Worm (Caenorhabditis elegans) whole organism, late embryonic: Measurements from ENCODE around the gene idi-1.
A peak's percentile ranks its signal among the peaks of the same experiment; 100 is the strongest.

Source experiments
- C38D4.7 ChIP-seq: fragments of 200-800 bp; sonication (Bioruptor generic); optimal IDR thresholded peaks from 2 replicates; lab custom pipeline; 2018; ENCODE audit warnings: mild to moderate bottlenecking, missing genetic modification characterization, moderate library complexity, missing compliant biosample characterization
- K09A11.1 ChIP-seq: sonication (generic microtip); optimal IDR thresholded peaks from 2 replicates; lab custom pipeline; 2017; ENCODE audit warnings: antibody characterized with exemption, mild to moderate bottlenecking, missing genetic modification characterization, missing compliant biosample characterization; ENCODE audit not compliant: insufficient read depth
- T23F11.4 ChIP-seq: fragments of 200-800 bp; sonication (Bioruptor generic); optimal IDR thresholded peaks from 2 replicates; lab custom pipeline; 2018; ENCODE audit warnings: mild to moderate bottlenecking, missing genetic modification characterization, missing compliant biosample characterization
- Y22D7AL.16 ChIP-seq: sonication (generic microtip); optimal IDR thresholded peaks from 2 replicates; lab custom pipeline; 2016; ENCODE audit warnings: missing genetic modification characterization, missing compliant biosample characterization
- ahr-1 ChIP-seq: sonication (generic microtip); optimal IDR thresholded peaks from 2 replicates; lab custom pipeline; 2016; ENCODE audit warnings: missing genetic modification characterization, missing compliant biosample characterization
- ama-1 ChIP-seq: fragments of 150-350 bp; optimal IDR thresholded peaks from 2 replicates; lab custom pipeline; 2014
- ceh-22 ChIP-seq: sonication (generic microtip); optimal IDR thresholded peaks from 2 replicates; lab custom pipeline; 2017; ENCODE audit warnings: missing biosample characterization, missing genetic modification characterization
- ceh-24 ChIP-seq: sonication (generic microtip); optimal IDR thresholded peaks from 2 replicates; lab custom pipeline; 2016; ENCODE audit warnings: mild to moderate bottlenecking, missing genetic modification characterization, missing compliant biosample characterization
- ceh-30 ChIP-seq: fragments of 150-350 bp; optimal IDR thresholded peaks from 2 replicates; lab custom pipeline; 2014; ENCODE audit warnings: missing biosample characterization, missing genetic modification characterization
- ceh-31 ChIP-seq: sonication (generic microtip); optimal IDR thresholded peaks from 2 replicates; lab custom pipeline; 2016; ENCODE audit warnings: missing genetic modification characterization, missing compliant biosample characterization
- ceh-45 ChIP-seq: fragments of 200-800 bp; sonication (Bioruptor generic); IDR thresholded peaks from 2 replicates; pipeline ENCODE4 v1.3.6; 2022; ENCODE audit warnings: missing genetic modification reagents, missing genetic modification characterization, missing compliant biosample characterization
- ceh-6 ChIP-seq: fragments of 200-800 bp; sonication (Bioruptor generic); optimal IDR thresholded peaks from 2 replicates; lab custom pipeline; 2018; ENCODE audit warnings: mild to moderate bottlenecking, missing genetic modification characterization, missing compliant biosample characterization
- che-1 ChIP-seq: sonication (generic microtip); optimal IDR thresholded peaks from 2 replicates; lab custom pipeline; 2016; ENCODE audit warnings: mild to moderate bottlenecking, missing genetic modification characterization, missing compliant biosample characterization
- dmd-4 ChIP-seq: sonication (generic microtip); optimal IDR thresholded peaks from 2 replicates; lab custom pipeline; 2016; ENCODE audit warnings: borderline replicate concordance, missing genetic modification characterization, missing compliant biosample characterization
- ets-4 ChIP-seq: sonication (generic microtip); optimal IDR thresholded peaks from 2 replicates; lab custom pipeline; 2016; ENCODE audit warnings: missing genetic modification characterization, missing compliant biosample characterization
- fax-1 ChIP-seq: sonication (generic microtip); optimal IDR thresholded peaks from 2 replicates; lab custom pipeline; 2016; ENCODE audit warnings: missing genotype, missing genetic modification characterization, missing compliant biosample characterization
- fkh-6 ChIP-seq: sonication (generic microtip); optimal IDR thresholded peaks from 2 replicates; lab custom pipeline; 2016; ENCODE audit warnings: missing genetic modification characterization, missing compliant biosample characterization
- gmeb-2 ChIP-seq: sonication (generic microtip); optimal IDR thresholded peaks from 2 replicates; lab custom pipeline; 2016; ENCODE audit warnings: missing genetic modification characterization, inconsistent platforms, missing compliant biosample characterization
- hlh-15 ChIP-seq: sonication (generic microtip); optimal IDR thresholded peaks from 2 replicates; lab custom pipeline; 2016; ENCODE audit warnings: missing genetic modification characterization, missing compliant biosample characterization
- hlh-6 ChIP-seq: sonication (generic microtip); optimal IDR thresholded peaks from 2 replicates; lab custom pipeline; 2016; ENCODE audit warnings: missing genotype, missing genetic modification characterization, missing compliant biosample characterization
- lim-6 ChIP-seq: sonication (generic microtip); optimal IDR thresholded peaks from 2 replicates; lab custom pipeline; 2016; ENCODE audit warnings: missing genetic modification characterization, missing compliant biosample characterization
- lin-11 ChIP-seq: fragments of 200-800 bp; sonication (Bioruptor generic); optimal IDR thresholded peaks from 2 replicates; lab custom pipeline; 2018; ENCODE audit warnings: mild to moderate bottlenecking, missing genetic modification characterization, missing compliant biosample characterization
- madf-2 ChIP-seq: sonication (generic microtip); optimal IDR thresholded peaks from 2 replicates; lab custom pipeline; 2017; ENCODE audit warnings: missing genetic modification characterization, missing compliant biosample characterization
- mec-3 ChIP-seq: sonication (generic microtip); optimal IDR thresholded peaks from 2 replicates; lab custom pipeline; 2016; ENCODE audit warnings: borderline replicate concordance, missing genetic modification characterization, missing compliant biosample characterization
- nfya-1 ChIP-seq: sonication (generic microtip); optimal IDR thresholded peaks from 2 replicates; lab custom pipeline; 2017; ENCODE audit warnings: missing genetic modification characterization, mild to moderate bottlenecking, missing compliant biosample characterization, antibody characterized with exemption, moderate library complexity
- nhr-232 ChIP-seq: sonication (generic microtip); optimal IDR thresholded peaks from 2 replicates; lab custom pipeline; 2016; ENCODE audit warnings: missing genetic modification characterization, missing compliant biosample characterization
- npax-4 ChIP-seq: sonication (generic microtip); optimal IDR thresholded peaks from 2 replicates; lab custom pipeline; 2016; ENCODE audit warnings: missing genetic modification characterization, missing compliant biosample characterization
- pag-3 ChIP-seq: sonication (generic microtip); optimal IDR thresholded peaks from 2 replicates; lab custom pipeline; 2016; ENCODE audit warnings: missing compliant biosample characterization, missing genetic modification characterization, borderline replicate concordance
- pat-9 ChIP-seq: fragments of 200-800 bp; sonication (Bioruptor generic); optimal IDR thresholded peaks from 2 replicates; lab custom pipeline; 2018; ENCODE audit warnings: mild to moderate bottlenecking, missing genetic modification characterization, moderate library complexity, missing compliant biosample characterization
- pax-1 ChIP-seq: fragments of 150-350 bp; optimal IDR thresholded peaks from 2 replicates; lab custom pipeline; 2014; ENCODE audit warnings: missing biosample characterization, missing genetic modification characterization
- pha-2 ChIP-seq: sonication (generic microtip); optimal IDR thresholded peaks from 2 replicates; lab custom pipeline; 2017; ENCODE audit warnings: mild to moderate bottlenecking, missing genetic modification characterization, missing compliant biosample characterization
- pros-1 ChIP-seq: fragments of 150-350 bp; optimal IDR thresholded peaks from 2 replicates; lab custom pipeline; 2014; ENCODE audit warnings: missing biosample characterization, missing genetic modification reagents, missing genetic modification characterization
- ref-2 ChIP-seq: sonication (generic microtip); optimal IDR thresholded peaks from 2 replicates; lab custom pipeline; 2016; ENCODE audit warnings: missing genetic modification characterization, missing compliant biosample characterization
- tbx-2 ChIP-seq: sonication (generic microtip); optimal IDR thresholded peaks from 2 replicates; lab custom pipeline; 2016; ENCODE audit warnings: missing genetic modification characterization, missing compliant biosample characterization
- tbx-7 ChIP-seq: sonication (generic microtip); optimal IDR thresholded peaks from 2 replicates; lab custom pipeline; 2016; ENCODE audit warnings: missing genotype, missing genetic modification characterization, missing compliant biosample characterization
- ttx-3 ChIP-seq: sonication (generic microtip); optimal IDR thresholded peaks from 2 replicates; lab custom pipeline; 2016; ENCODE audit warnings: missing genetic modification reagents, missing genetic modification characterization, missing compliant biosample characterization
- unc-3 ChIP-seq, 2 experiments: fragments of 200-800 bp in 1 of 2; sonication (Bioruptor generic) in 1 of 2; sonication (generic microtip) in 1 of 2; conservative IDR thresholded peaks in 1 of 2; optimal IDR thresholded peaks in 1 of 2; 2 replicates each; pipeline versions ENCODE4 v1.3.6 to Lab custom; 2016 to 2022; ENCODE audit warnings: missing compliant biosample characterization in 2 of 2, missing genetic modification characterization in 2 of 2, missing genetic modification reagents in 1 of 2
- unc-42 ChIP-seq: sonication (generic microtip); optimal IDR thresholded peaks from 2 replicates; lab custom pipeline; 2016; ENCODE audit warnings: missing genotype, missing genetic modification characterization, missing compliant biosample characterization
- unc-86 ChIP-seq: sonication (generic microtip); optimal IDR thresholded peaks from 2 replicates; lab custom pipeline; 2016; ENCODE audit warnings: missing genetic modification characterization, missing compliant biosample characterization
- zip-5 ChIP-seq: sonication (generic microtip); optimal IDR thresholded peaks from 2 replicates; lab custom pipeline; 2016; ENCODE audit warnings: missing genetic modification characterization, missing compliant biosample characterization

idi-1 gene

DNA sequence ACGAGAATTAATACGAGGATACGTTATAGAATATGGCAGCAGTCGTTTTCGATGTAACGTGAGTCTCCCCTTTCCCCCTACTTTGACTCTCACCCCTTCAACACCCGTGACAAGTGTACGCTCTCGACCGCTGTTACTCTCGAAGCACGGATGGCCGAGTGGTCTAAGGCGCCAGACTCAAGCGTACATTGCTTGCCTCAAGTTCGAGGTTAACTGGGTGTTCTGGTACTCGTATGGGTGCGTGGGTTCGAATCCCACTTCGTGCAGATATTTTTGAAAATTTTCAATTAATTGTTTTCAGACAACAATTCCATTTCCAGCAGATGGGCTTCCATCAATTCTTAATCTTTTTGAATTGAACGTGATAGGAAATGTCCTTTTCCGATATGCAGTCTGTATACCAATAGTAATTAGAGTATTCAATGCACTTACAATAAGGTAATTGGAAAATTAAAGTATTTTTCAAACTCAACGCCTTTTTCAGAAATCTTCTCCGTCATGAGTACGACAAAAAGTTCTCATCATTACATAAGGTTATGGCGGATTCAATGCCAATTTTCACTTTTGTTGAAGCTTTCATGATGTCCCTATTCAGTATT is 18.1 kb downstream of the idi-1 start (continued):
- no peak; the same call in 1 of the 2 replicates for TF ChIP-seq unc-3 (GFP tag; conservative IDR thresholded peaks at IDR 0.05; lab: Robert Waterston, UW)
- TF ChIP-seq unc-3 (tag; optimal IDR thresholded peaks at IDR 0.05; lab: Kevin White, UChicago), result peak; percentile 59
- peak; percentile 32 for TF ChIP-seq tbx-7 (tag; lab: Kevin White, UChicago)
- no peak for TF ChIP-seq mec-3 (tag; lab: Kevin White, UChicago)
- TF ChIP-seq pha-2, result peak; percentile 43
- TF ChIP-seq unc-86 (tag; lab: Kevin White, UChicago), result peak; percentile 33
- TF ChIP-seq lim-6 (tag; lab: Kevin White, UChicago), result no peak
- TF ChIP-seq pag-3 (tag; lab: Kevin White, UChicago), result no peak
- TF ChIP-seq ceh-45 (GFP tag; lab: Robert Waterston, UW), result peak; percentile 53; the same call in 1 of the 2 replicates
- peak; percentile 58 for TF ChIP-seq zip-5 (tag; lab: Kevin White, UChicago)
- TF ChIP-seq pax-1 (tag; lab: Kevin White, UChicago), result no peak
- peak; percentile 78 for TF ChIP-seq fkh-6 (tag; lab: Kevin White, UChicago)
- peak; percentile 88 for TF ChIP-seq hlh-6 (tag; lab: Kevin White, UChicago)
- peak; percentile 30 for TF ChIP-seq Y22D7AL.16
- TF ChIP-seq tbx-2 (tag; lab: Kevin White, UChicago), result peak; percentile 72
- TF ChIP-seq ceh-22 (tag; lab: Kevin White, UChicago), result no peak
- peak; percentile 88 for TF ChIP-seq ref-2 (tag; lab: Kevin White, UChicago)
- peak; percentile 62 for TF ChIP-seq nfya-1
- peak; percentile 43 for TF ChIP-seq K09A11.1 (tag; lab: Kevin White, UChicago)
- TF ChIP-seq nhr-232 (tag; lab: Kevin White, UChicago), result peak; percentile 78
- peak; percentile 52 for TF ChIP-seq ceh-31 (tag; lab: Kevin White, UChicago)
- peak; percentile 81 for TF ChIP-seq ceh-6 (GFP tag; lab: Kevin White, UChicago)
- TF ChIP-seq ama-1 (lab: Kevin White, UChicago), result no peak
- TF ChIP-seq gmeb-2 (tag; lab: Kevin White, UChicago), result peak; percentile 76
- peak; percentile 75 for TF ChIP-seq madf-2 (tag; lab: Kevin White, UChicago)
- TF ChIP-seq ets-4 (tag; lab: Kevin White, UChicago), result no peak
- peak; percentile 44 for TF ChIP-seq ahr-1 (tag; lab: Kevin White, UChicago)
- TF ChIP-seq T23F11.4, result peak; percentile 60
- peak; percentile 69 for TF ChIP-seq fax-1 (tag; lab: Kevin White, UChicago)
- TF ChIP-seq C38D4.7 (GFP tag; lab: Kevin White, UChicago), result peak; percentile 72
- TF ChIP-seq ceh-24 (tag; lab: Kevin White, UChicago), result peak; percentile 17
- TF ChIP-seq pros-1, result no peak
- peak; percentile 66 for TF ChIP-seq ttx-3 (tag; lab: Kevin White, UChicago)

- no peak for TF ChIP-seq hlh-6 (tag; lab: Kevin White, UChicago)
- TF ChIP-seq ceh-22 (tag; lab: Kevin White, UChicago), result no peak
- no peak for TF ChIP-seq npax-4 (tag; lab: Kevin White, UChicago)
- no peak for TF ChIP-seq unc-42 (tag; lab: Kevin White, UChicago)
- no peak for TF ChIP-seq ceh-6 (GFP tag; lab: Kevin White, UChicago)
- no peak for TF ChIP-seq che-1 (tag; lab: Kevin White, UChicago)
- TF ChIP-seq ceh-30 (tag; lab: Kevin White, UChicago), result no peak
- TF ChIP-seq unc-86 (tag; lab: Kevin White, UChicago), result no peak
- no peak for TF ChIP-seq hlh-15 (tag; lab: Kevin White, UChicago)
- TF ChIP-seq dmd-4 (tag; lab: Kevin White, UChicago), result no peak
- TF ChIP-seq ama-1 (lab: Kevin White, UChicago), result no peak
- no peak for TF ChIP-seq pat-9 (tag; lab: Kevin White, UChicago)
- no peak for TF ChIP-seq unc-3 (GFP tag; conservative IDR thresholded peaks at IDR 0.05; lab: Robert Waterston, UW)
- no peak for TF ChIP-seq unc-3 (tag; optimal IDR thresholded peaks at IDR 0.05; lab: Kevin White, UChicago)
- no peak for TF ChIP-seq zip-5 (tag; lab: Kevin White, UChicago)
- TF ChIP-seq lin-11, result no peak
Observed at ce11 chrIII:8111347-8111746, 19.8 kb downstream of the idi-1 start.
